Fruit fly (Drosophila melanogaster): Measurements from ENCODE around the gene CG8679.

DNA sequence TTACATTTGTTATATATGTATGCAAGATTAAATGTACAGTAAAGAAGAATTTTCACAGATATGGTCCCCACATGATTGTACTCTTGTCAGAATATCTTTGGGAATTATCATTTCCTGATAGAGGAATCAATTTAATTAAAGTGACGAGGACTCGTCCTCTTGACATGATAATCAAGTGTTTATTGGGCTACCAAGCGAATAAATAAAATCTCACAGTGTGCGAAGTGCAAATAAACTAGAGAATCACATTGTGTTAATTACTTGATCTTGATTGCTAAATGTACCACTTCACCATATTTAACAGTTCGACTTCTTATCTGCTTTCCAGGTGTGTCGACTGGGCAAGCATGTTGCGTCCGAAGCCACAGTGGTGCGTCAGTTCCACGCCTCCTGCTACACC is 48.5 kb downstream of the CG8679 start:
- TF ChIP-seq Abd-B (GFP tag; optimal IDR thresholded peaks at IDR 0.05) = no peak
- TF ChIP-seq Myc (optimal IDR thresholded peaks at IDR 0.05) = no peak
- TF ChIP-seq h (GFP tag; optimal IDR thresholded peaks at IDR 0.05) = no peak
- TF ChIP-seq Hnf4 (GFP tag; optimal IDR thresholded peaks at IDR 0.05) = no peak
- TF ChIP-seq Hr78 (GFP tag; optimal IDR thresholded peaks at IDR 0.05) = no peak
- no peak for TF ChIP-seq jim (GFP tag; optimal IDR thresholded peaks at IDR 0.05)
- TF ChIP-seq usp (GFP tag; optimal IDR thresholded peaks at IDR 0.05) = no peak

All from whole organism, wandering third instar larva.